Worm (Caenorhabditis elegans) whole organism, L4 larva: ENCODE data around the gene T15B7.15.

Source experiments
- F26F4.8 ChIP-seq: fragments of 200-800 bp; sonication (Bioruptor generic); conservative IDR thresholded peaks from 2 replicates; pipeline ENCODE4 v1.3.6; 2022; ENCODE audit warnings: missing genetic modification characterization, missing compliant biosample characterization
- F49E8.2 ChIP-seq: sonication (generic microtip); optimal IDR thresholded peaks from 2 replicates; lab custom pipeline; 2016; ENCODE audit warnings: missing compliant biosample characterization, mild to moderate bottlenecking, missing genetic modification characterization, borderline replicate concordance
- T20F7.1 ChIP-seq: fragments of 200-800 bp; sonication (Bioruptor generic); optimal IDR thresholded peaks from 2 replicates; lab custom pipeline; 2018; ENCODE audit warnings: mild to moderate bottlenecking, missing genetic modification characterization, missing compliant biosample characterization
- T26A8.4 ChIP-seq: fragments of 200-800 bp; sonication (Bioruptor generic); IDR thresholded peaks from 2 replicates; pipeline ENCODE4 v1.3.6; 2022; ENCODE audit warnings: missing genetic modification characterization, missing compliant biosample characterization
- Y75B8A.6 ChIP-seq: fragments of 200-800 bp; sonication (Bioruptor generic); IDR thresholded peaks from 2 replicates; pipeline ENCODE4 v1.3.6; 2022; ENCODE audit warnings: missing genetic modification reagents, missing genetic modification characterization, missing compliant biosample characterization
- aha-1 ChIP-seq: fragments of 150-350 bp; peaks from one replicate; lab custom pipeline; 2014; ENCODE audit warnings: missing biosample characterization, missing genetic modification characterization
- aly-2 ChIP-seq: sonication (generic microtip); optimal IDR thresholded peaks from 2 replicates; lab custom pipeline; 2018; ENCODE audit warnings: missing biosample characterization, missing genetic modification characterization
- ceh-20 ChIP-seq: fragments of 200-800 bp; sonication (Bioruptor generic); IDR thresholded peaks from 2 replicates; pipeline ENCODE4 v1.3.6; 2022; ENCODE audit warnings: missing genetic modification reagents, missing genetic modification characterization, missing compliant biosample characterization
- ceh-28 ChIP-seq: fragments of 150-350 bp; optimal IDR thresholded peaks from 2 replicates; lab custom pipeline; 2014; ENCODE audit warnings: missing biosample characterization, missing genetic modification reagents, missing genetic modification characterization
- ceh-32 ChIP-seq: sonication (generic microtip); optimal IDR thresholded peaks from 2 replicates; lab custom pipeline; 2016; ENCODE audit warnings: mild to moderate bottlenecking, missing genetic modification characterization, missing compliant biosample characterization; ENCODE audit not compliant: poor library complexity
- ceh-44 ChIP-seq: fragments of 200-800 bp; sonication (Bioruptor generic); IDR thresholded peaks from 2 replicates; pipeline ENCODE4 v1.3.6; 2022; ENCODE audit warnings: missing genetic modification reagents, missing genetic modification characterization, missing compliant biosample characterization
- daf-8 ChIP-seq: fragments of 200-800 bp; sonication (Bioruptor generic); IDR thresholded peaks from 2 replicates; pipeline ENCODE4 v1.3.6; 2022; ENCODE audit warnings: missing genetic modification characterization, missing compliant biosample characterization
- dmd-6 ChIP-seq: fragments of 200-800 bp; sonication (Bioruptor generic); IDR thresholded peaks from 2 replicates; pipeline ENCODE4 v1.3.6; 2022; ENCODE audit warnings: missing genetic modification reagents, missing genetic modification characterization, missing compliant biosample characterization
- dpl-1 ChIP-seq: fragments of 150-350 bp; optimal IDR thresholded peaks from 2 replicates; lab custom pipeline; 2014; ENCODE audit warnings: missing biosample characterization, missing genetic modification reagents, missing genetic modification characterization
- hlh-30 ChIP-seq: sonication (generic microtip); optimal IDR thresholded peaks from 2 replicates; lab custom pipeline; 2017; ENCODE audit warnings: antibody characterized with exemption, mild to moderate bottlenecking, missing genetic modification characterization, missing compliant biosample characterization; ENCODE audit not compliant: insufficient read depth
- hmg-1.1 ChIP-seq: fragments of 200-800 bp; sonication (Bioruptor generic); IDR thresholded peaks from 2 replicates; pipeline ENCODE4 v1.3.6; 2022; ENCODE audit warnings: missing genetic modification reagents, missing genetic modification characterization, missing compliant biosample characterization
- lim-7 ChIP-seq: fragments of 200-800 bp; sonication (Bioruptor generic); IDR thresholded peaks from 2 replicates; pipeline ENCODE4 v1.3.6; 2022; ENCODE audit warnings: missing genetic modification characterization, missing compliant biosample characterization
- lin-13 ChIP-seq: fragments of 150-350 bp; optimal IDR thresholded peaks from 2 replicates; lab custom pipeline; 2014; ENCODE audit warnings: missing biosample characterization, missing genetic modification reagents, missing genetic modification characterization
- lin-38 ChIP-seq: fragments of 200-800 bp; sonication (Bioruptor generic); IDR thresholded peaks from 2 replicates; pipeline ENCODE4 v1.3.6; 2022; ENCODE audit warnings: missing genetic modification reagents, missing genetic modification characterization, missing compliant biosample characterization
- madf-9 ChIP-seq: fragments of 200-800 bp; sonication (Bioruptor generic); conservative IDR thresholded peaks from 2 replicates; pipeline ENCODE4 v1.3.6; 2022; ENCODE audit warnings: missing genetic modification reagents, missing genetic modification characterization, missing compliant biosample characterization
- mdl-1 ChIP-seq, 2 experiments: fragments of 150-350 bp in 1 of 2; sonication (generic microtip) in 1 of 2; optimal IDR thresholded peaks; 2 replicates each; lab custom pipeline; 2014 to 2017; ENCODE audit warnings: missing biosample characterization in 2 of 2, missing genetic modification characterization in 2 of 2
- nhr-111 ChIP-seq: fragments of 200-800 bp; sonication (Bioruptor generic); optimal IDR thresholded peaks from 2 replicates; lab custom pipeline; 2018; ENCODE audit warnings: mild to moderate bottlenecking, missing genetic modification characterization, missing compliant biosample characterization
- nhr-237 ChIP-seq: sonication (generic microtip); optimal IDR thresholded peaks from 2 replicates; lab custom pipeline; 2017; ENCODE audit warnings: missing biosample characterization, missing genetic modification characterization
- nhr-25 ChIP-seq: sonication (generic microtip); optimal IDR thresholded peaks from 2 replicates; lab custom pipeline; 2017; ENCODE audit warnings: missing genetic modification characterization, mild to moderate bottlenecking, missing compliant biosample characterization, antibody characterized with exemption, moderate library complexity, borderline replicate concordance; ENCODE audit not compliant: insufficient read depth
- nhr-48 ChIP-seq: sonication (generic microtip); optimal IDR thresholded peaks from 2 replicates; lab custom pipeline; 2016; ENCODE audit warnings: mild to moderate bottlenecking, missing genetic modification characterization, missing compliant biosample characterization
- nhr-77 ChIP-seq: fragments of 150-350 bp; optimal IDR thresholded peaks from 2 replicates; lab custom pipeline; 2014; ENCODE audit warnings: missing biosample characterization, missing genetic modification characterization
- pha-4 ChIP-seq, 2 experiments: fragments of 150-350 bp in 1 of 2; fragments of 200-800 bp in 1 of 2; sonication (Bioruptor generic) in 1 of 2; IDR thresholded peaks in 1 of 2; optimal IDR thresholded peaks in 1 of 2; 2 replicates each; pipeline versions ENCODE4 v1.3.6 to Lab custom; 2014 to 2022; ENCODE audit warnings: missing genetic modification characterization in 2 of 2, missing genetic modification reagents in 2 of 2, missing biosample characterization in 1 of 2, missing compliant biosample characterization in 1 of 2
- php-3 ChIP-seq: fragments of 200-800 bp; sonication (Bioruptor generic); IDR thresholded peaks from 2 replicates; pipeline ENCODE4 v1.3.6; 2022; ENCODE audit warnings: missing genetic modification reagents, missing genetic modification characterization, missing compliant biosample characterization
- saeg-2 ChIP-seq: fragments of 200-800 bp; sonication (Bioruptor generic); IDR thresholded peaks from 2 replicates; pipeline ENCODE4 v1.3.6; 2022; ENCODE audit warnings: missing genetic modification reagents, missing genetic modification characterization, missing compliant biosample characterization
- skn-1 ChIP-seq: fragments of 150-350 bp; optimal IDR thresholded peaks from 2 replicates; lab custom pipeline; 2014; ENCODE audit warnings: missing biosample characterization, missing genetic modification characterization
- snpc-1.2 ChIP-seq: fragments of 200-800 bp; sonication (Bioruptor generic); IDR thresholded peaks from 2 replicates; pipeline ENCODE4 v1.3.6; 2022; ENCODE audit warnings: missing genetic modification reagents, missing genetic modification characterization, missing compliant biosample characterization
- snpc-4 ChIP-seq: fragments of 150-350 bp; optimal IDR thresholded peaks from 2 replicates; lab custom pipeline; 2014; ENCODE audit warnings: missing biosample characterization, missing genetic modification characterization
- spr-1 ChIP-seq: sonication (generic microtip); optimal IDR thresholded peaks from 2 replicates; lab custom pipeline; 2016; ENCODE audit warnings: mild to moderate bottlenecking, missing genetic modification characterization, missing compliant biosample characterization
- spr-3 ChIP-seq: fragments of 200-800 bp; sonication (Bioruptor generic); optimal IDR thresholded peaks from 2 replicates; lab custom pipeline; 2018; ENCODE audit warnings: mild to moderate bottlenecking, missing genetic modification characterization, missing compliant biosample characterization
- tra-1 ChIP-seq: fragments of 200-800 bp; sonication (Bioruptor generic); IDR thresholded peaks from 2 replicates; pipeline ENCODE4 v1.3.6; 2022; ENCODE audit warnings: missing genetic modification reagents, missing genetic modification characterization, missing compliant biosample characterization
- unc-130 ChIP-seq: sonication (generic microtip); optimal IDR thresholded peaks from 2 replicates; lab custom pipeline; 2016; ENCODE audit warnings: missing genetic modification reagents, missing genetic modification characterization, missing compliant biosample characterization
- unc-39 ChIP-seq: sonication (generic microtip); optimal IDR thresholded peaks from 2 replicates; lab custom pipeline; 2017; ENCODE audit warnings: missing biosample characterization, missing genetic modification characterization
- unc-62 ChIP-seq, 3 experiments: fragments of 150-350 bp in 1 of 3; sonication (generic microtip); optimal IDR thresholded peaks in 2 of 3; peaks in 1 of 3; 1 replicate in 1 of 3; 2 replicates in 2 of 3; lab custom pipeline; 2014 to 2017; ENCODE audit warnings: missing biosample characterization in 3 of 3, missing genetic modification characterization in 3 of 3, missing genetic modification reagents in 3 of 3, missing genotype in 1 of 3
- zip-2 ChIP-seq: fragments of 150-350 bp; optimal IDR thresholded peaks from 2 replicates; lab custom pipeline; 2014; ENCODE audit warnings: missing biosample characterization, missing genetic modification characterization
- ztf-11 ChIP-seq: fragments of 150-350 bp; optimal IDR thresholded peaks from 2 replicates; lab custom pipeline; 2014; ENCODE audit warnings: missing biosample characterization, missing genetic modification characterization
- ztf-7 ChIP-seq: fragments of 150-350 bp; optimal IDR thresholded peaks from 2 replicates; lab custom pipeline; 2014; ENCODE audit warnings: missing biosample characterization, missing genetic modification characterization

The T15B7.15 gene

DNA sequence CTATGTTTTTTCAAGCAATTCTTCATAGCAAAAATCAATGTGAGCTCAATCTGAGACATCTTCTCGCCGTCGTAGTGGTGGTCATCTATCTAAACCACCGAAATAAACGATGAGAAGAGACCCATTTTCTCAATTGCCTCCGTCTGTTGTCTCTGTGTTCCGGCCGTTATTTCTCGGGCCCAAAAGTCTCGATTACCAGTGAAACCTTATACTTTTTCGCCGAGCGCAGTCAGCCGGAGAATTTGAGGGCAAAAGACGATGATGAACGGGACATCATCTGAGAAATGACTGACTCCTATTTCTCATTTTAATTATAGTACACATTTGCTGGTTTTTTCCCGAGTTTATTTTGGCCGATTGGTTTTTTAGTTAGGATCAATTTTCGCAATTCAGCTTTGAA lies 37.3 kb upstream of the T15B7.15 start:
- TF ChIP-seq dpl-1 (no peak), nhr-77 (tag; lab: Kevin White, UChicago) (no peak), lin-38 (GFP tag; lab: Robert Waterston, UW) (no peak), Y75B8A.6 (GFP tag; lab: Robert Waterston, UW) (no peak), ceh-44 (GFP tag; lab: Robert Waterston, UW) (no peak), spr-1 (tag; lab: Kevin White, UChicago) (no peak), nhr-25 (tag; lab: Kevin White, UChicago) (no peak), lim-7 (GFP tag; lab: Robert Waterston, UW) (no peak), tra-1 (no peak), ztf-7 (tag; lab: Kevin White, UChicago) (no peak), spr-3 (no peak), nhr-48 (tag; lab: Kevin White, UChicago) (no peak), unc-130 (GFP tag; lab: Kevin White, UChicago) (no peak), ceh-32 (no peak), nhr-237 (tag; lab: Kevin White, UChicago) (no peak), zip-2 (tag; lab: Kevin White, UChicago) (no peak)

DNA sequence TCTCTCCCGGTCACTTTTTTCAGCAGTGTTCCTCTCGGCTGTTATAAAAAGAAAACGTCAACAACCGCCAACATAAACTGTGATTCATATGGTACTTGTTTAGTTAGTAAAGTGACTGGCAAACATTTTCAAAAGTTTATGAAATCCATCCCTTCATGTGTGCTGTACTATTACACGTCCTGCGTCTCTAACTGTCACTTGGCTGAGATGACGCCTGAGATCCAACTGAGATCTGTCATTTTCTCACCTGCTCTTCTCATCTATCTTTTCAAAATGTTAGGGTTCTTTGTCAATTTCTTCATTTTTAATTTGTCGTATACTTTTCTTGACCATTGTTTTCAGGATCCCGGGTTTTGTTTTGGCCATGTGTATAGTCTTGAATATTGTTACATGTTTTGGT lies 36.3 kb upstream of the T15B7.15 start:
- TF ChIP-seq lin-13 (GFP tag; lab: Kevin White, UChicago) (no peak), lin-38 (GFP tag; lab: Robert Waterston, UW) (no peak), daf-8 (GFP tag; lab: Robert Waterston, UW) (no peak), spr-1 (tag; lab: Kevin White, UChicago) (no peak), unc-62 (GFP tag; optimal IDR thresholded peaks at IDR 0.05 in 1 of 2; lab: Kevin White, UChicago) (peak in 1 of 2 experiments; percentile 9), unc-62 (tag; optimal IDR thresholded peaks at IDR 0.05; lab: Kevin White, UChicago) (no peak), hmg-1.1 (GFP tag; lab: Robert Waterston, UW) (0 out of 2 replicates have a peak, but pooled peaks have one; percentile 18), aha-1 (peak; percentile 26), hlh-30 (tag; lab: Kevin White, UChicago) (no peak), F26F4.8 (no peak)

DNA sequence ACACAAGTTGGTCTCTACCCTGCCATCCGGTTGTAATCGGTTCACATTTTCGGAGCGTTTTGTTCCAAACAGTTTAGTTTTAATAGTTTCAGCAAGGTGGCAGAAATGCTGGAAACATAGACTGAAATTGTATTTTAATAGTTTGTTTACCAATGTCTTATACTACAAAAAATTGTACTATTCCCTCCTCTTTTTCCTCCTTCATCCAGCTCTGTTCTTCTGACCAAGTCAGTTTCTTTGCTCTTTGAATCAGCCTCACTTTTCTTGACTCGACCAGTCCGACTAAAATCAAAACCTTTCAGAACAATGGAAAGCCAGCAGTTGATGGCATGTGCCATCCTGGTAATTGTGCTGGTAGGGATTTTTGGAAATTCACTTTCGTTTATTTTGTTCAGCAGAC lies 31.5 kb upstream of the T15B7.15 start, which contains the start of gene frpr-18:
frpr-18 (plus strand) TSS at position 301 of the 400 bp plus-strand sequence.
- TF ChIP-seq php-3 (GFP tag; lab: Robert Waterston, UW) (no peak), ceh-20 (GFP tag; lab: Robert Waterston, UW) (no peak), lin-13 (GFP tag; lab: Kevin White, UChicago) (no peak), ceh-44 (GFP tag; lab: Robert Waterston, UW) (no peak), pha-4 (GFP tag; IDR thresholded peaks at IDR 0.05; lab: Robert Waterston, UW) (no peak), pha-4 (tag; optimal IDR thresholded peaks at IDR 0.05; lab: Kevin White, UChicago) (no peak), saeg-2 (GFP tag; lab: Robert Waterston, UW) (no peak), nhr-111 (GFP tag; lab: Kevin White, UChicago) (no peak), ztf-11 (tag; lab: Kevin White, UChicago) (no peak), hlh-30 (tag; lab: Kevin White, UChicago) (no peak), spr-3 (no peak), F49E8.2 (tag; lab: Kevin White, UChicago) (no peak), snpc-4 (tag; lab: Kevin White, UChicago) (no peak), ceh-28 (tag; lab: Kevin White, UChicago) (no peak)

DNA sequence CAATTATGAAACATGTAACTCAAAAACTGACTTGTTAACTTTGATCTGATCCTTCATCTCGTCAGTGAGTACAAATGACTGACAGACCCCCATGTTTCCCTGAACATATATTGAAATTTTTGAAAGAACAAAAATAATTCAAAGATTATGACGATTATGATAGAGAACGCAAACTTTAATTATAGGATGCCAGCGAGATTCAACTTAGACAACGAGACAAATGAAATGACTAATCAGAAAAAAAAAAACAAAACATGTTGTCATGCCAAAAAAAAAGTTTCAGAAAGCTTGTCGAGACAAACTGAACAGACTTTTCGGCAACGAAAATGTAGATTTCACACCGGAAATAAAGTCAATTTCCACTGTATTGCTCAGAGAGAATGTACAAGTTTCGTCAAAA lies 16.2 kb upstream of the T15B7.15 start, which contains the start of gene gpa-10:
gpa-10 (minus strand) TSS at position 101 of the 400 bp plus-strand sequence.
- TF ChIP-seq madf-9 (GFP tag; lab: Robert Waterston, UW) (no peak), unc-39 (tag; lab: Kevin White, UChicago) (no peak), mdl-1 (tag; optimal IDR thresholded peaks at IDR 0.05; lab: Kevin White, UChicago) (no peak), aly-2 (no peak), dmd-6 (no peak), ceh-28 (tag; lab: Kevin White, UChicago) (no peak), T20F7.1 (GFP tag; lab: Kevin White, UChicago) (no peak), T26A8.4 (GFP tag; lab: Robert Waterston, UW) (no peak), skn-1 (tag; lab: Kevin White, UChicago) (no peak), snpc-1.2 (GFP tag; lab: Robert Waterston, UW) (no peak), snpc-4 (tag; lab: Kevin White, UChicago) (no peak), ztf-7 (tag; lab: Kevin White, UChicago) (no peak), ztf-11 (tag; lab: Kevin White, UChicago) (no peak), php-3 (GFP tag; lab: Robert Waterston, UW) (no peak)
- TF ChIP-seq, all 104 proteins: peak for 0
